Worm (Caenorhabditis elegans): ENCODE measurements around the gene C29E4.12.
A peak's percentile ranks its signal among the peaks of the same experiment; 100 is the strongest.

The C29E4.12 gene

DNA sequence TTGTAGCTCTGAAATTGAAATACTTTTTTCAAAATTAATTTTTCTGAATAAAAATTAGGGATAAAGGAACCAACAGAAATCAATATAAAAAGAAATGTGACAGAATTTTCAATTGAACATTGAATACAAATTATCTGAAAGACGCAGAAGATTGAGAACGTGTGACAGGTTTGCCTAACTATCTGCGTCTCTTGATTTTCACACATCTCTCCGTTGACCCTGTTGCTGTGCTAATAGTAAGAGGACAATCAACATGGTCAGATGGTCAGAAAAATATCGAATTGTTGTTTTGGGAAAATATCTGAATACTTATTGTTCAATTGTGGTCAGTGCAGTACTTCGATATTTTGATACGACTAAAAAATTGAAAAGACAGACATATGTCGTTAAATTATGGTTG lies 29.3 kb upstream of the C29E4.12 start, which contains the start of gene ZK688.7 (continued):
- TF ChIP-seq dmd-8 (GFP tag; IDR thresholded peaks at IDR 0.05) (no peak), lin-38 (GFP tag; IDR thresholded peaks at IDR 0.05) (no peak), lim-7 (GFP tag; IDR thresholded peaks at IDR 0.05) (no peak)

DNA sequence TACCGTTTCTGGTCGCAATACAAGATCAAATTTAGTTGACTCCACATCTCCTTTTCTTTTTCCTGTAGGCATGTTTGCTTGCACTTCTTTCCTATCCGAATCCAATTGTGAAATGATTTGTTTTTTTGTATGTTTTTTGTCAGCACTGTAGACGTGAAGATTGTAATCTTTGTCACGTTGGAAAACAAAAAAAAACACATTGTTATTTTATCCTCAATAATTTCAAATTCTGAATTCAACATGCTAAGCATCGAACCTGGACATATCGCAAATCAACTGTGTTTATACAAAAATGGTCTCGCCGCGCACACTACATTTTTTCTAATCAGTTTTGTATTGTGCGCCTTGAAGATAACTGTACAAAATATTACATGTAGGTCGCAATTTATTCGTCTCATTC lies 27.5 kb upstream of the C29E4.12 start, which contains the start of gene ZK688.12:
Gene ZK688.12, minus strand, starts transcription at position 101 of the 400 bp plus-strand sequence.
- TF ChIP-seq cey-2 (tag; optimal IDR thresholded peaks at IDR 0.05; ENCODE audit: borderline replicate concordance, insufficient read depth): no peak
- no peak for TF ChIP-seq mxl-2 (GFP tag; conservative IDR thresholded peaks at IDR 0.05)
- TF ChIP-seq ces-1 (GFP tag; optimal IDR thresholded peaks at IDR 0.05): no peak

DNA sequence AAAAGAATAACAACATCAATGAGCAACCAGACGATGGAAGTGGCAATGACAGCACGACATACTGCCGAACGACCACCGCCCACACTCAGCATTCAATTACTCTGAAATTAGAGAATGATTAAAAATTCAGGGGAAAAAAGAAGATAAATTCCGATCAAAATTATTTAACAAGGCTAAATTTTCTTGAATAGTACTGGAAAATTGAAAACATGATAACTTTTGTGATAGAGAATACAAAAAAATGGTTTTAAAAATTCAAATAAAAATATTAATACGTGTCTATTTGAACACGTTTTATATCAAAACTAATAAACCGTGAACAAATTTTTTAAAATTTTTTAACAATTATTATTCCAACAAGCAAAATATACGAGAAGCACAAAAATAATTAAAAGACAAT lies 23.3 kb upstream of the C29E4.12 start, which contains the start of gene gly-3:
Gene gly-3, minus strand, starts transcription at position 101 of the 400 bp plus-strand sequence.
- no peak for TF ChIP-seq php-3 (GFP tag; IDR thresholded peaks at IDR 0.05)
- TF ChIP-seq Y48G9A.11 (GFP tag; IDR thresholded peaks at IDR 0.05): no peak

DNA sequence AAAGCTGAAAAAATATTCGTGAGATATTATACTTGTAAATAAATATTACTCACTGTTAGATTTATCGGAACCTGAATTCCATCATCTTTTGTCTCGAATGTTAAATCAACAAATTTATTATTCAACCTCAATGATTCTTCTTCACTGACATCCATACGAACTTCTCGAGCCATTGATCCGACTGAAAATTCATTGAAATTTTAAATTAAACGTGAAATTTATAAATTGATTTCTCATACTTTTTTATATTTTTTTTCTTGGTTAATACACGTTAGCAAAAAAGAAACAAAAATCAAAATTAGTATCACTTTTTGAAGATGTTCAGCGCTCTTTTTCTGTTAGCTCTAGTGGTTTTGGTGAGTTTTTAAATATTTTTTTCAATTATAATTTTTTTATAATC lies 21.1 kb upstream of the C29E4.12 start, which contains the start of gene C29E4.14:
Gene C29E4.14, plus strand, starts transcription at position 301 of the 400 bp plus-strand sequence.
- TF ChIP-seq zip-11 (GFP tag; IDR thresholded peaks at IDR 0.05) (no peak), unc-62 (GFP tag; optimal IDR thresholded peaks at IDR 0.05 in 1 of 2) (no peak), unc-62 (tag; optimal IDR thresholded peaks at IDR 0.05) (no peak), F44E2.7 (GFP tag; IDR thresholded peaks at IDR 0.05) (no peak), egl-43 (GFP tag; IDR thresholded peaks at IDR 0.05) (no peak), nhr-28 (tag; optimal IDR thresholded peaks at IDR 0.05) (no peak), pqm-1 (tag; optimal IDR thresholded peaks at IDR 0.05) (no peak), ama-1 (optimal IDR thresholded peaks at IDR 0.05) (no peak), ztf-7 (tag; optimal IDR thresholded peaks at IDR 0.05) (no peak)

DNA sequence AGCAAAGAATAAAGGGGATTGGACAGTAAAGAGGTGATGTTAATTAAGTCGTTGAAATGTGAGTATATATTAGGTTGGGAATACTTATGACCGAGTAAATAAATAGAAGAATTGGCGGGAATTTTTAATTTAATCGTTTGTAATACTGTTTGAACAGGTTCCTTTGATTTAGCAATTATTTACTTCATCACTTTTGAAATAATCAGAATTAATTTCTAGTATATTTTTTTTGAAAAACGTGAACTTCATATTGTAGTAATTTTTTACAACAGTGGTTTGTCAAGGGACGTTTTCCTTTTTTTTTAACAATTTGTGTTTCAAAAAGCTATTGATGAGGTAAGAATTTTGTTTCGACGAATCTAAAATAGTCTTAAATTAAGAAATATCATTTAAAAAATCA lies 18.7 kb upstream of the C29E4.12 start, which contains the start of gene C29E4.17:
Gene C29E4.17, plus strand, starts transcription at position 301 of the 400 bp plus-strand sequence.
- no peak for TF ChIP-seq R02D3.7 (tag; optimal IDR thresholded peaks at IDR 0.05)
- TF ChIP-seq zip-2 (tag; optimal IDR thresholded peaks at IDR 0.05): no peak
- no peak for TF ChIP-seq ces-1 (GFP tag; optimal IDR thresholded peaks at IDR 0.05)
- TF ChIP-seq hmg-1.1 (GFP tag; IDR thresholded peaks at IDR 0.05): no peak
- TF ChIP-seq dmd-6 (GFP tag; IDR thresholded peaks at IDR 0.05): no peak
- TF ChIP-seq zfp-2 (tag; optimal IDR thresholded peaks at IDR 0.05): no peak
- TF ChIP-seq ceh-44 (GFP tag; IDR thresholded peaks at IDR 0.05): no peak
- no peak for TF ChIP-seq Y75B8A.6 (GFP tag; IDR thresholded peaks at IDR 0.05)
- no peak for TF ChIP-seq mdl-1 (tag; optimal IDR thresholded peaks at IDR 0.05)
- TF ChIP-seq F49E8.2 (tag; optimal IDR thresholded peaks at IDR 0.05; ENCODE audit: borderline replicate concordance): no peak
- no peak for TF ChIP-seq madf-9 (GFP tag; conservative IDR thresholded peaks at IDR 0.05)
- TF ChIP-seq hlh-11 (tag; optimal IDR thresholded peaks at IDR 0.05): no peak
- TF ChIP-seq egl-43 (GFP tag; IDR thresholded peaks at IDR 0.05): no peak
- TF ChIP-seq nhr-42 (GFP tag; IDR thresholded peaks at IDR 0.05): no peak
- no peak for TF ChIP-seq mdt-29 (GFP tag; IDR thresholded peaks at IDR 0.05)

DNA sequence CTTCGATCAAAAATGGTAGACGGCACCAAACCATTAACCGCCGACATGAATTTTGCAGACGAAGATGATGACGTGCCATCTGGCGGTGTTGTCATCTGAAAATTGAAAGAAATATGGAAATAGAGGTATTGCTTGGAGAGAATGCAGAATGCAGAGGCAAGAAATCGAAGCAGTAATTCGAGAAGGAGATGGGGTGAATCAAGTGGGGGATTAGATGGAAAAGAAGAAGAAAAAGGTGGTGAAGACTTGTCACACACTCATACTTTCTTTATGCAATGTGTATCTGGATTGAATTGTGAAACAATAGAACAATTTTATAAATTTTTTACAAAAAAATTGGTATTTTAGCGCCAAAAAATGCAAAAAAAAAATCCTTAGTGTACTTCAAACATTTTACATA lies 16.1 kb upstream of the C29E4.12 start, which contains the start of gene tag-250:
Gene tag-250, minus strand, starts transcription at position 101 of the 400 bp plus-strand sequence.
- TF ChIP-seq unc-62 (GFP tag; optimal IDR thresholded peaks at IDR 0.05 in 1 of 2) (peak in 1 of 2 experiments; percentile 72), unc-62 (tag; optimal IDR thresholded peaks at IDR 0.05) (no peak), nhr-10 (tag; optimal IDR thresholded peaks at IDR 0.05) (no peak)
